ENCODE assay signal across 1 fruit fly cellular context in genomic region chr3R:16455875-16456274, dm6.
A peak's percentile ranks its signal among the peaks of the same experiment; 100 is the strongest.
TF ChIP-seq lines count a peak whose summit lies in the region.

TSS of gene CG14883 (plus strand) at chr3R:16456052.

TF ChIP-seq in whole organism, embryonic, 481 proteins besides CTCF, POLR2A, EP300 and RAD21 (continued from another document):
- TF ChIP-seq org-1 (GFP tag; optimal IDR thresholded peaks at IDR 0.05; lab: Kevin White, UChicago) (no peak), kah (GFP tag; optimal IDR thresholded peaks at IDR 0.05; lab: Kevin White, UChicago) (peak; percentile 10), CG1647 (GFP tag; optimal IDR thresholded peaks at IDR 0.05; lab: Kevin White, UChicago) (no peak), Sry-δ (GFP tag; optimal IDR thresholded peaks at IDR 0.05; lab: Kevin White, UChicago) (peak; percentile 27), CG4360 (GFP tag; IDR thresholded peaks at IDR 0.05; lab: Robert Waterston, UW) (no peak), CG1832 (GFP tag; optimal IDR thresholded peaks at IDR 0.05; lab: Kevin White, UChicago) (no peak), wdn (GFP tag; IDR thresholded peaks at IDR 0.05; lab: Robert Waterston, UW) (no peak), Bdp1 (GFP tag; optimal IDR thresholded peaks at IDR 0.05; lab: Kevin White, UChicago) (no peak), BEAF-32 (GFP tag; optimal IDR thresholded peaks at IDR 0.05; lab: Kevin White, UChicago) (peak; percentile 52), chm (GFP tag; IDR thresholded peaks at IDR 0.05; lab: Robert Waterston, UW) (no peak), Nf-YB (GFP tag; optimal IDR thresholded peaks at IDR 0.05; lab: Kevin White, UChicago) (no peak), Ssrp (tag; optimal IDR thresholded peaks at IDR 0.05; lab: Kevin White, UChicago) (no peak), CG6791 (GFP tag; IDR thresholded peaks at IDR 0.05; lab: Robert Waterston, UW; ENCODE audit: partially characterized antibody) (peak; percentile 72), CG6854 (GFP tag; optimal IDR thresholded peaks at IDR 0.05; lab: Kevin White, UChicago) (no peak), gsb-n (tag; optimal IDR thresholded peaks at IDR 0.05; lab: Kevin White, UChicago) (no peak), CG17568 (GFP tag; optimal IDR thresholded peaks at IDR 0.05; lab: Kevin White, UChicago) (peak; percentile 18), bowl (GFP tag; IDR thresholded peaks at IDR 0.05; lab: Robert Waterston, UW) (no peak), gt (GFP tag; IDR thresholded peaks at IDR 0.05; lab: Robert Waterston, UW) (no peak), eve (GFP tag; optimal IDR thresholded peaks at IDR 0.05; lab: Kevin White, UChicago) (no peak), CG13296 (GFP tag; optimal IDR thresholded peaks at IDR 0.05; lab: Kevin White, UChicago) (no peak), nerfin-2 (GFP tag; IDR thresholded peaks at IDR 0.05; lab: Robert Waterston, UW; ENCODE audit: partially characterized antibody) (peak; percentile 46; the same call in 1 of the 2 replicates), unc-4 (GFP tag; IDR thresholded peaks at IDR 0.05; lab: Robert Waterston, UW; ENCODE audit: partially characterized antibody) (peak; percentile 52; the same call in 1 of the 2 replicates), ATbp (GFP tag; optimal IDR thresholded peaks at IDR 0.05; lab: Kevin White, UChicago) (no peak), Blimp-1 (GFP tag; optimal IDR thresholded peaks at IDR 0.05; lab: Kevin White, UChicago) (peak; percentile 98), HmgZ (tag; optimal IDR thresholded peaks at IDR 0.05; lab: Kevin White, UChicago) (no peak), CG9797 (GFP tag; optimal IDR thresholded peaks at IDR 0.05; lab: Kevin White, UChicago) (peak; percentile 27), YL-1 (GFP tag; optimal IDR thresholded peaks at IDR 0.05; lab: Kevin White, UChicago) (peak; percentile 26), Antp (GFP tag; optimal IDR thresholded peaks at IDR 0.05; lab: Kevin White, UChicago) (no peak), ato (GFP tag; IDR thresholded peaks at IDR 0.05; lab: Robert Waterston, UW; ENCODE audit: partially characterized antibody) (peak; percentile 33; the same call in 1 of the 2 replicates), gcm (GFP tag; optimal IDR thresholded peaks at IDR 0.05; lab: Kevin White, UChicago) (no peak), nau (GFP tag; optimal IDR thresholded peaks at IDR 0.05; lab: Kevin White, UChicago) (no peak), pzg (GFP tag; optimal IDR thresholded peaks at IDR 0.05; lab: Kevin White, UChicago) (peak; percentile 43), CG17385 (GFP tag; optimal IDR thresholded peaks at IDR 0.05; lab: Kevin White, UChicago) (no peak), dysf (GFP tag; IDR thresholded peaks at IDR 0.05; lab: Robert Waterston, UW) (no peak), CG4854 (GFP tag; optimal IDR thresholded peaks at IDR 0.05; lab: Kevin White, UChicago) (no peak), CG12744 (GFP tag; optimal IDR thresholded peaks at IDR 0.05; lab: Kevin White, UChicago) (no peak), dati (GFP tag; IDR thresholded peaks at IDR 0.05; lab: Robert Waterston, UW) (no peak), chinmo (GFP tag; IDR thresholded peaks at IDR 0.05; lab: Robert Waterston, UW; ENCODE audit: partially characterized antibody) (0 out of 4 replicates have a peak, but pooled peaks have one; percentile 14), CG10274 (GFP tag; optimal IDR thresholded peaks at IDR 0.05; lab: Kevin White, UChicago) (no peak), tx (GFP tag; optimal IDR thresholded peaks at IDR 0.05; lab: Kevin White, UChicago) (no peak), pb (GFP tag; optimal IDR thresholded peaks at IDR 0.05; lab: Kevin White, UChicago) (no peak), MESR4 (GFP tag; optimal IDR thresholded peaks at IDR 0.05; lab: Kevin White, UChicago) (peak; percentile 81), Opbp (GFP tag; IDR thresholded peaks at IDR 0.05; lab: Robert Waterston, UW; ENCODE audit: partially characterized antibody) (peak; percentile 54; the same call in 1 of the 3 replicates), CG16813 (GFP tag; IDR thresholded peaks at IDR 0.05; lab: Robert Waterston, UW; ENCODE audit: partially characterized antibody) (no peak; the same call in 2 of the 3 replicates), ftz-f1 (GFP tag; optimal IDR thresholded peaks at IDR 0.05; lab: Kevin White, UChicago) (no peak), CG34224 (GFP tag; IDR thresholded peaks at IDR 0.05; lab: Robert Waterston, UW; ENCODE audit: partially characterized antibody) (peak; percentile 72), CG12219 (GFP tag; optimal IDR thresholded peaks at IDR 0.05; lab: Kevin White, UChicago) (no peak), Lpt (GFP tag; optimal IDR thresholded peaks at IDR 0.05; lab: Kevin White, UChicago) (no peak), CG4617 (GFP tag; optimal IDR thresholded peaks at IDR 0.05; lab: Kevin White, UChicago; ENCODE audit: borderline replicate concordance) (peak; percentile 27), luna (GFP tag; optimal IDR thresholded peaks at IDR 0.05; lab: Kevin White, UChicago) (no peak), pfk (GFP tag; optimal IDR thresholded peaks at IDR 0.05; lab: Kevin White, UChicago) (no peak), esg (GFP tag; conservative IDR thresholded peaks at IDR 0.05; lab: Robert Waterston, UW) (no peak), D19B (GFP tag; optimal IDR thresholded peaks at IDR 0.05; lab: Kevin White, UChicago) (no peak), trem (tag; optimal IDR thresholded peaks at IDR 0.05; lab: Kevin White, UChicago) (peak; percentile 58), CG14667 (GFP tag; IDR thresholded peaks at IDR 0.05; lab: Robert Waterston, UW) (no peak), ind (GFP tag; optimal IDR thresholded peaks at IDR 0.05; lab: Kevin White, UChicago) (no peak), CG3847 (GFP tag; IDR thresholded peaks at IDR 0.05; lab: Robert Waterston, UW) (no peak), crp (GFP tag; optimal IDR thresholded peaks at IDR 0.05; lab: Kevin White, UChicago) (peak in 1 of 2 experiments; percentile 89), Dad (GFP tag; optimal IDR thresholded peaks at IDR 0.05; lab: Kevin White, UChicago) (no peak), Dll (GFP tag; IDR thresholded peaks at IDR 0.05; lab: Robert Waterston, UW; ENCODE audit: partially characterized antibody) (peak; percentile 58; the same call in 2 of the 4 replicates), hth (optimal IDR thresholded peaks at IDR 0.05; lab: Kevin White, UChicago) (no peak), lola (GFP tag; optimal IDR thresholded peaks at IDR 0.05; lab: Kevin White, UChicago) (no peak), Adf1 (GFP tag; IDR thresholded peaks at IDR 0.05; lab: Robert Waterston, UW) (no peak), NFAT (GFP tag; IDR thresholded peaks at IDR 0.05; lab: Robert Waterston, UW) (no peak), bbx (GFP tag; IDR thresholded peaks at IDR 0.05; lab: Robert Waterston, UW; ENCODE audit: partially characterized antibody) (peak; percentile 65; the same call in 1 of the 2 replicates), hbn (GFP tag; IDR thresholded peaks at IDR 0.05; lab: Robert Waterston, UW; ENCODE audit: partially characterized antibody) (peak; percentile 34; the same call in 1 of the 2 replicates), Ptx1 (GFP tag; IDR thresholded peaks at IDR 0.05; lab: Robert Waterston, UW) (no peak), CG8290 (GFP tag; optimal IDR thresholded peaks at IDR 0.05; lab: Kevin White, UChicago) (no peak), CG8290 (tag; optimal IDR thresholded peaks at IDR 0.05; lab: Kevin White, UChicago) (no peak), ham (GFP tag; IDR thresholded peaks at IDR 0.05; lab: Robert Waterston, UW) (no peak), amos (GFP tag; IDR thresholded peaks at IDR 0.05; lab: Robert Waterston, UW; ENCODE audit: partially characterized antibody) (peak; percentile 44; the same call in 1 of the 2 replicates), exex (tag; optimal IDR thresholded peaks at IDR 0.05; lab: Kevin White, UChicago) (no peak), CG16779 (GFP tag; IDR thresholded peaks at IDR 0.05; lab: Robert Waterston, UW) (no peak), jing (GFP tag; optimal IDR thresholded peaks at IDR 0.05; lab: Kevin White, UChicago) (no peak), CG7745 (tag; optimal IDR thresholded peaks at IDR 0.05; lab: Kevin White, UChicago) (no peak), CG1602 (GFP tag; optimal IDR thresholded peaks at IDR 0.05; lab: Kevin White, UChicago) (no peak), CG12942 (GFP tag; optimal IDR thresholded peaks at IDR 0.05; lab: Kevin White, UChicago) (no peak), NK7.1 (GFP tag; optimal IDR thresholded peaks at IDR 0.05; lab: Kevin White, UChicago) (no peak)
TF ChIP-seq in whole organism, embryonic: peak in this region for 38.
